Fruit fly (Drosophila melanogaster): ENCODE data around the gene Dpck.

The Dpck gene

DNA sequence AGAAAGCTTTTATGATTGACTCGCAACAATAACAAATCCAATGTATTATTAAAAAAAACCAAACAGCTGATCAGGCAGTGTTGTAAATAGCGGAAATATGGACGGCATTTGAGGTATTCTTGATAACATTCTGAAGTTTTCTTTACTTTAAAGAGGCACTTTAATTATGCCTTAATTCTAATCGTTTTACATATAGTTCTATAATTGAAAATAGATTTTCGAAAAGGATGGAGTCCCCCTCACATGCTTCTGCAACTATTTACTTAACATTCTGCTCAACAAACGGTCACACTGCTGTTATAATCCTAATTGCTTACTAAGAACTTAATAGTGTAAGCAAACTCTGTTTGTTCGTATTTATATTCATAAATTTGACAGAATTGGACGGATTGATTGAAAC lies 46.0 kb downstream of the Dpck start, which contains the start of gene CG10068 (continued):
- TF ChIP-seq CG18764 (GFP tag; optimal IDR thresholded peaks at IDR 0.05) = peak; percentile 84
- peak; percentile 57; the same call in 2 of the 4 replicates for TF ChIP-seq Dll (GFP tag; IDR thresholded peaks at IDR 0.05; ENCODE audit: partially characterized antibody)
- TF ChIP-seq fu2 (GFP tag; optimal IDR thresholded peaks at IDR 0.05) = peak; percentile 71
- peak in 1 of 2 experiments; percentile 74 for TF ChIP-seq Eip74EF (GFP tag; optimal IDR thresholded peaks at IDR 0.05)
- peak; percentile 64 for TF ChIP-seq pzg (GFP tag; optimal IDR thresholded peaks at IDR 0.05)
- peak; percentile 80 for TF ChIP-seq Ssrp (tag; optimal IDR thresholded peaks at IDR 0.05)
- peak; percentile 85 for TF ChIP-seq CG5245 (GFP tag; optimal IDR thresholded peaks at IDR 0.05)
- TF ChIP-seq esg (GFP tag; conservative IDR thresholded peaks at IDR 0.05) = peak; percentile 80
- peak; percentile 62 for TF ChIP-seq CG9437 (GFP tag; optimal IDR thresholded peaks at IDR 0.05)
- peak; percentile 87 for TF ChIP-seq Six4 (GFP tag; optimal IDR thresholded peaks at IDR 0.05)
- TF ChIP-seq CG6683 (GFP tag; optimal IDR thresholded peaks at IDR 0.05) = peak; percentile 71
- TF ChIP-seq CG2116 (GFP tag; optimal IDR thresholded peaks at IDR 0.05) = peak; percentile 76
- TF ChIP-seq Atf6 (GFP tag; IDR thresholded peaks at IDR 0.05) = peak; percentile 89
- TF ChIP-seq gcm (GFP tag; optimal IDR thresholded peaks at IDR 0.05) = peak; percentile 87
- TF ChIP-seq CG6765 (GFP tag; optimal IDR thresholded peaks at IDR 0.05) = peak; percentile 69
- peak; percentile 94 for TF ChIP-seq CG6689 (GFP tag; IDR thresholded peaks at IDR 0.05)
- TF ChIP-seq Fer3 (tag; optimal IDR thresholded peaks at IDR 0.05) = peak; percentile 83
- TF ChIP-seq CG17829 (tag; optimal IDR thresholded peaks at IDR 0.05) = peak; percentile 94
- peak; percentile 81 for TF ChIP-seq shn (GFP tag; optimal IDR thresholded peaks at IDR 0.05)
- peak; percentile 91; the same call in 2 of the 3 replicates for TF ChIP-seq gce (GFP tag; IDR thresholded peaks at IDR 0.05)
- TF ChIP-seq en (GFP tag; optimal IDR thresholded peaks at IDR 0.05) = peak; percentile 79
- no peak for TF ChIP-seq D (optimal IDR thresholded peaks at IDR 0.05)
- peak; percentile 83 for TF ChIP-seq D (GFP tag; optimal IDR thresholded peaks at IDR 0.05)
- TF ChIP-seq tgo (GFP tag; IDR thresholded peaks at IDR 0.05) = peak; percentile 92
- peak; percentile 83 to 87 for TF ChIP-seq chif (GFP tag; optimal IDR thresholded peaks at IDR 0.05)
- TF ChIP-seq HLH4C (GFP tag; IDR thresholded peaks at IDR 0.05; ENCODE audit: partially characterized antibody) = no peak
- peak; percentile 25 for TF ChIP-seq Dp (GFP tag; optimal IDR thresholded peaks at IDR 0.05)
- no peak for TF ChIP-seq CG15073 (GFP tag; optimal IDR thresholded peaks at IDR 0.05)
- peak; percentile 86 for TF ChIP-seq maf-S (GFP tag; optimal IDR thresholded peaks at IDR 0.05)
- TF ChIP-seq Hmr (GFP tag; optimal IDR thresholded peaks at IDR 0.05) = peak; percentile 87
- TF ChIP-seq Atf-2 (GFP tag; optimal IDR thresholded peaks at IDR 0.05) = peak; percentile 77
- peak; percentile 40; the same call in 1 of the 2 replicates for TF ChIP-seq Dip2 (GFP tag; IDR thresholded peaks at IDR 0.05)
- TF ChIP-seq az2 (GFP tag; optimal IDR thresholded peaks at IDR 0.05) = peak; percentile 89
- TF ChIP-seq insv (GFP tag; optimal IDR thresholded peaks at IDR 0.05) = peak in 1 of 2 experiments; percentile 57
- TF ChIP-seq CG6654 (GFP tag; optimal IDR thresholded peaks at IDR 0.05) = peak; percentile 56
- TF ChIP-seq CG7928 (GFP tag; optimal IDR thresholded peaks at IDR 0.05) = peak; percentile 38
- peak; percentile 98 for TF ChIP-seq zen (tag; optimal IDR thresholded peaks at IDR 0.05)
- peak; percentile 86 for TF ChIP-seq danr (GFP tag; IDR thresholded peaks at IDR 0.05)
- no peak for TF ChIP-seq ham (GFP tag; IDR thresholded peaks at IDR 0.05)
- peak; percentile 66 for TF ChIP-seq psq (GFP tag; optimal IDR thresholded peaks at IDR 0.05)
- TF ChIP-seq CG1832 (GFP tag; optimal IDR thresholded peaks at IDR 0.05) = no peak
- TF ChIP-seq CG5180 (GFP tag; optimal IDR thresholded peaks at IDR 0.05) = peak; percentile 63
- peak; percentile 87 for TF ChIP-seq bcd (GFP tag; optimal IDR thresholded peaks at IDR 0.05)
- peak; percentile 79 for TF ChIP-seq eyg (GFP tag; optimal IDR thresholded peaks at IDR 0.05)

All from whole organism, embryonic.